Worm (Caenorhabditis elegans) whole organism, midembryonic: Measurements from ENCODE around the gene T28D6.7.

ENCODE experiments used
- T22C8.4 ChIP-seq: fragments of 200-800 bp; sonication (Bioruptor generic); IDR thresholded peaks from 2 replicates; pipeline ENCODE4 v1.3.6; 2022; ENCODE audit warnings: missing genetic modification characterization, missing compliant biosample characterization
- cog-1 ChIP-seq: sonication (generic microtip); optimal IDR thresholded peaks from 2 replicates; lab custom pipeline; 2016; ENCODE audit warnings: missing genetic modification characterization, missing compliant biosample characterization
- flt-1 ChIP-seq: fragments of 200-800 bp; sonication (Bioruptor generic); IDR thresholded peaks from 2 replicates; pipeline ENCODE4 v1.3.6; 2022; ENCODE audit warnings: missing genetic modification characterization, missing compliant biosample characterization
- klf-2 ChIP-seq: fragments of 200-800 bp; sonication (Bioruptor generic); conservative IDR thresholded peaks from 2 replicates; pipeline ENCODE4 v1.3.6; 2022; ENCODE audit warnings: missing genetic modification reagents, missing genetic modification characterization, missing compliant biosample characterization
- tab-1 ChIP-seq: fragments of 200-800 bp; sonication (Bioruptor generic); IDR thresholded peaks from 2 replicates; pipeline ENCODE4 v1.3.6; 2022; ENCODE audit warnings: missing genetic modification characterization, missing compliant biosample characterization
- ztf-29 ChIP-seq: fragments of 200-800 bp; sonication (Bioruptor generic); IDR thresholded peaks from 2 replicates; pipeline ENCODE4 v1.3.6; 2022; ENCODE audit warnings: missing genetic modification reagents, missing genetic modification characterization, missing compliant biosample characterization

DNA sequence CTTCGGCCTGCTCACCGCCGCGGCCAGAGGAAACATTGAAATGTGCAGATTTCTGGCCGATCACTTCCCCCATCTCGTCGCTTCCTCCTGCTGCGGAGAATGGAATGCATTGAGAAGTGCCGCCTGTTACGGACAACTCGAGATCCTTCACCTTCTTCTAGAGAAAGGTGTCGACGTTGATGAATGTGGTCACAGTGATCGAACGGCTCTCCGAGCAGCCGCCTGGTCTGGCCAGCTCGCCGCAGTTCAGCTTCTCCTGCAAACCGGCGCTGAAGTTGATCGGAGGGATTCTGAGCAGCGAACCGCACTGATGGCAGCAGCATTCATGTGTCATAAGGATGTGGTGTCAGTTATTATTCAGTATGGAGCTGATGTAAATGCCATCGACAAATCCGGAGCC is 16.6 kb upstream of the T28D6.7 start:
- TF ChIP-seq tab-1 (no peak), T22C8.4 (no peak), ztf-29 (GFP tag; lab: Robert Waterston, UW) (no peak), flt-1 (GFP tag; lab: Robert Waterston, UW) (no peak), cog-1 (tag; lab: Kevin White, UChicago) (no peak), klf-2 (GFP tag; lab: Robert Waterston, UW) (no peak)
